Fruit fly (Drosophila melanogaster): ENCODE data around the gene Srp72.
A peak's percentile ranks its signal among the peaks of the same experiment; 100 is the strongest.

The Srp72 gene

DNA sequence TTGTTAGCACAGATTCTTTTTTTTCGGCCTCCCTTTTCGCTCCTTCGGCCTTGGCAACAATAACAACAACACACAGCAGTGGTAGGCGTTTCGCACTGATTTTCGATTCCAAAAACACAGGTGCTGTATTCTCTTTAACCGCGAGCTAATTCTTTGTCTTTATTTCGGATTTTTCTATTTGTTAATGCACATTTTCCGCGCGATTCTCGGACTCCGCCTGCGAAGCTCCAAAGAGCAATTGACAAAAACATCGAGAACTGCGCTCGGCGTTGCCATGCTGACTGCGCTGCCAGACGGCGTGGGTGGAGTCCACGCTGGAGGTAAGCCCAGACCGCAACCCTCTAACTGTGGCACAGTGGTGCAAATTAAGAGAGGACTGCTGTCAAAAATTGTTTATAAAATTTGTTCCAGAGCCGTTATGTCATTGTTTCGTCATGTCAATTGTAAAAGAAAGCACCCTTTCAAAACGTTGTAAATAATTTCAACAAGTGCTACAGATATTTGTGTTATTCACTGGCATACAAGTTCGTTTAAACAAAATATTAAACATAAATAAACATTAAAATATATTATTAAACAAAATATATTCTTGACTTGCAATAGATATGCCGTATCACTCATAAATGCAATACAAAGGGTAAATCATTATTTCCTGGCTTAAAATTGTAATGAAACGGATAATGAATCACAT, 31.0 kb upstream of the Srp72 start, which contains the start of the genes DPCoAC and CG5180 (continued):
- TF ChIP-seq CG16863 (GFP tag; optimal IDR thresholded peaks at IDR 0.05) (peak; percentile 51), CG2875 (GFP tag; optimal IDR thresholded peaks at IDR 0.05) (no peak), org-1 (GFP tag; optimal IDR thresholded peaks at IDR 0.05) (no peak), dpn (GFP tag; optimal IDR thresholded peaks at IDR 0.05) (peak; percentile 68 to 73), Six4 (GFP tag; optimal IDR thresholded peaks at IDR 0.05) (peak; percentile 60), stc (GFP tag; IDR thresholded peaks at IDR 0.05) (peak; percentile 38; the same call in 1 of the 2 replicates), chinmo (GFP tag; IDR thresholded peaks at IDR 0.05; ENCODE audit: partially characterized antibody) (peak; percentile 84; the same call in 1 of the 4 replicates), Med (GFP tag) (peak; percentile 95), CHES-1-like (GFP tag; optimal IDR thresholded peaks at IDR 0.05) (peak; percentile 68), CG6689 (GFP tag; IDR thresholded peaks at IDR 0.05) (peak; percentile 57; the same call in 1 of the 2 replicates), repo (GFP tag; optimal IDR thresholded peaks at IDR 0.05) (peak; percentile 44), Ssrp (tag; optimal IDR thresholded peaks at IDR 0.05) (peak; percentile 59), CG12744 (GFP tag; optimal IDR thresholded peaks at IDR 0.05) (no peak), exex (tag; optimal IDR thresholded peaks at IDR 0.05) (no peak), HmgD (GFP tag; optimal IDR thresholded peaks at IDR 0.05) (peak; percentile 92), tap (tag; optimal IDR thresholded peaks at IDR 0.05) (peak; percentile 34), Lhr (GFP tag; optimal IDR thresholded peaks at IDR 0.05) (peak; percentile 84), CG2202 (tag; optimal IDR thresholded peaks at IDR 0.05) (no peak), CG15011 (GFP tag; optimal IDR thresholded peaks at IDR 0.05) (no peak), CG8944 (GFP tag; optimal IDR thresholded peaks at IDR 0.05) (peak; percentile 81), chif (GFP tag; optimal IDR thresholded peaks at IDR 0.05) (peak; percentile 30 to 64), eyg (GFP tag; optimal IDR thresholded peaks at IDR 0.05) (peak; percentile 10), HmgZ (tag; optimal IDR thresholded peaks at IDR 0.05) (peak; percentile 78), Optix (GFP tag; IDR thresholded peaks at IDR 0.05) (peak; percentile 52; the same call in 1 of the 3 replicates), mld (GFP tag; IDR thresholded peaks at IDR 0.05; ENCODE audit: partially characterized antibody) (no peak), CG10321 (GFP tag; IDR thresholded peaks at IDR 0.05) (peak; percentile 49; the same call in 1 of the 2 replicates), Myb (GFP tag; optimal IDR thresholded peaks at IDR 0.05) (peak; percentile 73), Hand (GFP tag; optimal IDR thresholded peaks at IDR 0.05) (peak; percentile 15), CG32772 (GFP tag; IDR thresholded peaks at IDR 0.05) (peak; percentile 57; the same call in 1 of the 2 replicates), CG15479 (GFP tag; optimal IDR thresholded peaks at IDR 0.05) (no peak), Bgb (GFP tag; IDR thresholded peaks at IDR 0.05; ENCODE audit: partially characterized antibody) (peak; percentile 83), Hr78 (GFP tag; optimal IDR thresholded peaks at IDR 0.05) (no peak), Hr3 (GFP tag; optimal IDR thresholded peaks at IDR 0.05) (peak; percentile 61), CG14441 (GFP tag; IDR thresholded peaks at IDR 0.05) (peak; percentile 80), kah (GFP tag; optimal IDR thresholded peaks at IDR 0.05) (no peak), NC2β (GFP tag; optimal IDR thresholded peaks at IDR 0.05) (peak; percentile 30), CG10431 (GFP tag; optimal IDR thresholded peaks at IDR 0.05) (peak; percentile 2), danr (GFP tag; IDR thresholded peaks at IDR 0.05) (0 out of 2 replicates have a peak, but pooled peaks have one; percentile 33), schlank (tag; optimal IDR thresholded peaks at IDR 0.05) (peak; percentile 1), CG31441 (GFP tag; IDR thresholded peaks at IDR 0.05) (peak; percentile 59; the same call in 1 of the 2 replicates), lilli (GFP tag; optimal IDR thresholded peaks at IDR 0.05) (peak; percentile 77), hkb (optimal IDR thresholded peaks at IDR 0.05) (no peak), hkb (GFP tag; IDR thresholded peaks at IDR 0.05) (no peak; the same call in 1 of the 2 replicates), CG9437 (GFP tag; optimal IDR thresholded peaks at IDR 0.05) (peak; percentile 59), CG12155 (GFP tag; optimal IDR thresholded peaks at IDR 0.05) (peak; percentile 87), pb (GFP tag; optimal IDR thresholded peaks at IDR 0.05) (peak; percentile 49), CG17361 (GFP tag; IDR thresholded peaks at IDR 0.05) (peak; percentile 78), Stat92E (GFP tag; optimal IDR thresholded peaks at IDR 0.05) (peak in 1 of 3 experiments; percentile 83), bcd (GFP tag; optimal IDR thresholded peaks at IDR 0.05) (peak; percentile 56)
